Comparison of ENCODE assay signal across 2 fruit fly cellular contexts in genomic region chr3L:22822544-22823175, dm6.
TF ChIP-seq lines count a peak whose summit lies in the region.

No protein-coding gene starts in this region.

TF ChIP-seq in whole organism, embryonic, 481 proteins besides CTCF, POLR2A, EP300 and RAD21 (continued from another document and continues in another):
- no peak for TF ChIP-seq psq (GFP tag; optimal IDR thresholded peaks at IDR 0.05; lab: Kevin White, UChicago)
- no peak for TF ChIP-seq p53 (GFP tag; optimal IDR thresholded peaks at IDR 0.05; lab: Kevin White, UChicago)
- no peak for TF ChIP-seq fu2 (GFP tag; optimal IDR thresholded peaks at IDR 0.05; lab: Kevin White, UChicago)
- TF ChIP-seq gro (GFP tag; optimal IDR thresholded peaks at IDR 0.05; lab: Kevin White, UChicago): peak; percentile 42
- TF ChIP-seq CG17328 (GFP tag; IDR thresholded peaks at IDR 0.05; lab: Robert Waterston, UW): no peak
- TF ChIP-seq Rx (GFP tag; IDR thresholded peaks at IDR 0.05; lab: Robert Waterston, UW): no peak
- no peak for TF ChIP-seq ATbp (GFP tag; optimal IDR thresholded peaks at IDR 0.05; lab: Kevin White, UChicago)
- no peak for TF ChIP-seq Sry-δ (GFP tag; optimal IDR thresholded peaks at IDR 0.05; lab: Kevin White, UChicago)
- peak; percentile 15 for TF ChIP-seq Fer2 (tag; optimal IDR thresholded peaks at IDR 0.05; lab: Kevin White, UChicago)
- TF ChIP-seq pb (GFP tag; optimal IDR thresholded peaks at IDR 0.05; lab: Kevin White, UChicago): no peak
- TF ChIP-seq Fer1 (GFP tag; optimal IDR thresholded peaks at IDR 0.05; lab: Kevin White, UChicago): peak; percentile 37
- TF ChIP-seq run (tag; optimal IDR thresholded peaks at IDR 0.05; lab: Kevin White, UChicago): no peak
- no peak for TF ChIP-seq az2 (GFP tag; optimal IDR thresholded peaks at IDR 0.05; lab: Kevin White, UChicago)
- TF ChIP-seq Hand (GFP tag; optimal IDR thresholded peaks at IDR 0.05; lab: Kevin White, UChicago): no peak
- peak; percentile 22 for TF ChIP-seq CG13624 (GFP tag; optimal IDR thresholded peaks at IDR 0.05; lab: Kevin White, UChicago)
- no peak for TF ChIP-seq da (GFP tag; optimal IDR thresholded peaks at IDR 0.05; lab: Kevin White, UChicago)
- TF ChIP-seq pnt (GFP tag; optimal IDR thresholded peaks at IDR 0.05; lab: Kevin White, UChicago): no peak
- TF ChIP-seq CG16779 (GFP tag; IDR thresholded peaks at IDR 0.05; lab: Robert Waterston, UW): no peak
- TF ChIP-seq cwo (GFP tag; optimal IDR thresholded peaks at IDR 0.05; lab: Kevin White, UChicago): no peak
- no peak for TF ChIP-seq CG9797 (GFP tag; optimal IDR thresholded peaks at IDR 0.05; lab: Kevin White, UChicago)
- TF ChIP-seq sr (GFP tag; IDR thresholded peaks at IDR 0.05; lab: Robert Waterston, UW): no peak
- peak; percentile 37; the same call in 1 of the 3 replicates for TF ChIP-seq zen2 (GFP tag; IDR thresholded peaks at IDR 0.05; lab: Robert Waterston, UW; ENCODE audit: partially characterized antibody)
- no peak for TF ChIP-seq tll (GFP tag; optimal IDR thresholded peaks at IDR 0.05; lab: Kevin White, UChicago)
- TF ChIP-seq CG2875 (GFP tag; optimal IDR thresholded peaks at IDR 0.05; lab: Kevin White, UChicago): no peak
- no peak for TF ChIP-seq CG6272 (GFP tag; IDR thresholded peaks at IDR 0.05; lab: Robert Waterston, UW)
- TF ChIP-seq CG12219 (GFP tag; optimal IDR thresholded peaks at IDR 0.05; lab: Kevin White, UChicago): no peak
- TF ChIP-seq sc (optimal IDR thresholded peaks at IDR 0.05; lab: Kevin White, UChicago): no peak
- TF ChIP-seq sc (GFP tag; optimal IDR thresholded peaks at IDR 0.05; lab: Kevin White, UChicago): no peak
- no peak for TF ChIP-seq croc (GFP tag; conservative IDR thresholded peaks at IDR 0.05; lab: Robert Waterston, UW)
- no peak for TF ChIP-seq ranshi (GFP tag; IDR thresholded peaks at IDR 0.05; lab: Robert Waterston, UW)
- no peak for TF ChIP-seq tio (GFP tag; optimal IDR thresholded peaks at IDR 0.05; lab: Kevin White, UChicago)
- no peak for TF ChIP-seq Side (GFP tag; optimal IDR thresholded peaks at IDR 0.05; lab: Kevin White, UChicago)
- no peak for TF ChIP-seq Hr51 (GFP tag; optimal IDR thresholded peaks at IDR 0.05; lab: Kevin White, UChicago)
- no peak for TF ChIP-seq CG1602 (GFP tag; optimal IDR thresholded peaks at IDR 0.05; lab: Kevin White, UChicago)
- no peak for TF ChIP-seq Sry-β (GFP tag; optimal IDR thresholded peaks at IDR 0.05; lab: Kevin White, UChicago)
- TF ChIP-seq CG12071 (GFP tag; optimal IDR thresholded peaks at IDR 0.05; lab: Kevin White, UChicago): peak; percentile 29
- no peak for TF ChIP-seq eyg (GFP tag; optimal IDR thresholded peaks at IDR 0.05; lab: Kevin White, UChicago)
- TF ChIP-seq dan (GFP tag; IDR thresholded peaks at IDR 0.05; lab: Robert Waterston, UW): no peak
- TF ChIP-seq CG10543 (GFP tag; optimal IDR thresholded peaks at IDR 0.05; lab: Kevin White, UChicago): peak; percentile 27
- TF ChIP-seq CG3838 (GFP tag; optimal IDR thresholded peaks at IDR 0.05; lab: Kevin White, UChicago): no peak
- peak; percentile 43; the same call in 1 of the 2 replicates for TF ChIP-seq ssp (GFP tag; IDR thresholded peaks at IDR 0.05; lab: Robert Waterston, UW)
- TF ChIP-seq CG11696 (GFP tag; IDR thresholded peaks at IDR 0.05; lab: Robert Waterston, UW): no peak
- TF ChIP-seq pum (GFP tag; optimal IDR thresholded peaks at IDR 0.05; lab: Kevin White, UChicago): no peak
- no peak for TF ChIP-seq emc (GFP tag; optimal IDR thresholded peaks at IDR 0.05; lab: Kevin White, UChicago)
- no peak for TF ChIP-seq ham (GFP tag; IDR thresholded peaks at IDR 0.05; lab: Robert Waterston, UW)
- TF ChIP-seq CG13775 (GFP tag; optimal IDR thresholded peaks at IDR 0.05; lab: Kevin White, UChicago): no peak
- no peak for TF ChIP-seq trh (GFP tag; optimal IDR thresholded peaks at IDR 0.05; lab: Kevin White, UChicago)
- peak; percentile 95 for TF ChIP-seq lbe (GFP tag; optimal IDR thresholded peaks at IDR 0.05; lab: Kevin White, UChicago)
- TF ChIP-seq slou (GFP tag; optimal IDR thresholded peaks at IDR 0.05; lab: Kevin White, UChicago): no peak
- TF ChIP-seq B-H2 (GFP tag; optimal IDR thresholded peaks at IDR 0.05; lab: Kevin White, UChicago): peak; percentile 51
- TF ChIP-seq sim (GFP tag; IDR thresholded peaks at IDR 0.05; lab: Robert Waterston, UW): no peak
- no peak for TF ChIP-seq cad (GFP tag; optimal IDR thresholded peaks at IDR 0.05; lab: Kevin White, UChicago)
- peak; percentile 75; the same call in 2 of the 3 replicates for TF ChIP-seq CG17361 (GFP tag; IDR thresholded peaks at IDR 0.05; lab: Robert Waterston, UW)
- peak; percentile 5; the same call in 1 of the 2 replicates for TF ChIP-seq onecut (GFP tag; IDR thresholded peaks at IDR 0.05; lab: Robert Waterston, UW)
- TF ChIP-seq CG11560 (tag; IDR thresholded peaks at IDR 0.05; lab: Robert Waterston, UW): no peak
- TF ChIP-seq pho (GFP tag; optimal IDR thresholded peaks at IDR 0.05; lab: Kevin White, UChicago): no peak
- no peak for TF ChIP-seq CG8290 (GFP tag; optimal IDR thresholded peaks at IDR 0.05; lab: Kevin White, UChicago)
- peak in 1 of 2 experiments; percentile 51 for TF ChIP-seq CG8290 (tag; optimal IDR thresholded peaks at IDR 0.05; lab: Kevin White, UChicago)
- TF ChIP-seq rib (GFP tag; IDR thresholded peaks at IDR 0.05; lab: Robert Waterston, UW): peak; percentile 86
- no peak for TF ChIP-seq fd64A (GFP tag; optimal IDR thresholded peaks at IDR 0.05; lab: Kevin White, UChicago)
- no peak for TF ChIP-seq cato (GFP tag; optimal IDR thresholded peaks at IDR 0.05; lab: Kevin White, UChicago; ENCODE audit: borderline replicate concordance)
- TF ChIP-seq Dip3 (GFP tag; optimal IDR thresholded peaks at IDR 0.05; lab: Kevin White, UChicago): no peak
- TF ChIP-seq crol (GFP tag; IDR thresholded peaks at IDR 0.05; lab: Robert Waterston, UW): peak; percentile 97
- peak; percentile 13 for TF ChIP-seq Hmr (GFP tag; optimal IDR thresholded peaks at IDR 0.05; lab: Kevin White, UChicago)
- no peak for TF ChIP-seq Bdp1 (GFP tag; optimal IDR thresholded peaks at IDR 0.05; lab: Kevin White, UChicago)
- TF ChIP-seq CG6765 (GFP tag; optimal IDR thresholded peaks at IDR 0.05; lab: Kevin White, UChicago): no peak
- no peak for TF ChIP-seq gcm (GFP tag; optimal IDR thresholded peaks at IDR 0.05; lab: Kevin White, UChicago)
- no peak for TF ChIP-seq sima (GFP tag; optimal IDR thresholded peaks at IDR 0.05; lab: Kevin White, UChicago)
- no peak for TF ChIP-seq CG4707 (GFP tag; optimal IDR thresholded peaks at IDR 0.05; lab: Kevin White, UChicago)

TF ChIP-seq in whole organism, prepupa, 60 proteins besides CTCF, POLR2A, EP300 and RAD21 (continued from another document):
- TF ChIP-seq CG8319 (GFP tag; optimal IDR thresholded peaks at IDR 0.05; lab: Kevin White, UChicago): peak; percentile 58
- peak; percentile 89 for TF ChIP-seq Eip78C (GFP tag; lab: Kevin White, UChicago)
- TF ChIP-seq Smox (GFP tag; optimal IDR thresholded peaks at IDR 0.05; lab: Kevin White, UChicago): peak; percentile 59
- peak; percentile 88 for TF ChIP-seq CG1621 (tag; optimal IDR thresholded peaks at IDR 0.05; lab: Kevin White, UChicago)
- TF ChIP-seq pdm3 (GFP tag; optimal IDR thresholded peaks at IDR 0.05; lab: Kevin White, UChicago): peak; percentile 67
- peak; percentile 85 for TF ChIP-seq svp (GFP tag; lab: Kevin White, UChicago)
- TF ChIP-seq Ets21C (GFP tag; optimal IDR thresholded peaks at IDR 0.05; lab: Kevin White, UChicago): no peak
- peak; percentile 85 for TF ChIP-seq CG11762 (GFP tag; optimal IDR thresholded peaks at IDR 0.05; lab: Kevin White, UChicago; ENCODE audit: insufficient read depth)
